Fruit fly (Drosophila melanogaster): ENCODE results near the gene CG3815.
A peak's percentile ranks its signal among the peaks of the same experiment; 100 is the strongest.

The CG3815 gene

DNA sequence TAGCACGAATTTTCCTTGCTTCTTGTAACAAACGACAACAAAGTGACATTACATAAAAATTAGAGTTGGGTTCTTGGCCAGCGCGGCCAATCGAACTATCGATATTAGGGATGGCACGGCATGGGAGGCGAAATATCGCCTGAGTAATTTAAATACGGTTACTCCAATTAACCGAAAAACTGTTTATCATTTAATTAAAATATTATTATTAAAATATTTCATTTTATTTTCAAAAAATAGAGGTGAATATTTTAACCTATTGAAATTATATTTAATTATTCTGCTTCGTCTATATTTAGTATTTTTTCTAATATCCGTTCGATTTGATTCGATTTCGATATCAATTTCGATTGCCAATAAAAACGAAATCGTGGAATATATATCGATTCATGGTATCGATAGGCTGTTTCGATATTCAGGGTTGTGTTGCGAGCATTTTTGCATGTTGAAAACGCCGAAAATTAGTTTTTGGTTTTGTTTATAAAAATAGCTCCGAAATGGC, 39.7 kb upstream of the CG3815 start, which contains the start of the genes Rbcn-3A and Spx (continued):
- TF ChIP-seq CG11902 (GFP tag; optimal IDR thresholded peaks at IDR 0.05) (no peak), CG8119 (GFP tag; IDR thresholded peaks at IDR 0.05) (no peak), CG4318 (GFP tag; optimal IDR thresholded peaks at IDR 0.05) (no peak), CG6276 (GFP tag; optimal IDR thresholded peaks at IDR 0.05) (no peak), CG6854 (GFP tag; optimal IDR thresholded peaks at IDR 0.05) (no peak), CG32006 (GFP tag; optimal IDR thresholded peaks at IDR 0.05) (no peak), cyc (GFP tag; optimal IDR thresholded peaks at IDR 0.05) (no peak), Eip75B (GFP tag; optimal IDR thresholded peaks at IDR 0.05) (no peak), svp (GFP tag) (no peak), achi (GFP tag; optimal IDR thresholded peaks at IDR 0.05) (peak; percentile 47), salr (GFP tag; optimal IDR thresholded peaks at IDR 0.05) (no peak), spab (GFP tag; optimal IDR thresholded peaks at IDR 0.05) (no peak), ss (GFP tag; optimal IDR thresholded peaks at IDR 0.05) (no peak), CG9139 (GFP tag; optimal IDR thresholded peaks at IDR 0.05) (no peak), Eip93F (GFP tag; optimal IDR thresholded peaks at IDR 0.05) (no peak), esn (GFP tag; optimal IDR thresholded peaks at IDR 0.05) (peak; percentile 42), CG31627 (GFP tag; optimal IDR thresholded peaks at IDR 0.05) (peak; percentile 3), CG34406 (GFP tag; optimal IDR thresholded peaks at IDR 0.05) (peak; percentile 10), CG3032 (tag; optimal IDR thresholded peaks at IDR 0.05) (peak; percentile 41), CG1621 (tag; optimal IDR thresholded peaks at IDR 0.05) (no peak), Ets96B (tag; optimal IDR thresholded peaks at IDR 0.05) (no peak), CG7368 (GFP tag; optimal IDR thresholded peaks at IDR 0.05) (no peak), CG6163 (GFP tag; IDR thresholded peaks at IDR 0.05) (no peak), CG15336 (GFP tag; IDR thresholded peaks at IDR 0.05) (no peak), dsx (GFP tag; optimal IDR thresholded peaks at IDR 0.05; ENCODE audit: poor library complexity, severe bottlenecking) (peak; percentile 45), CG10631 (GFP tag; optimal IDR thresholded peaks at IDR 0.05) (no peak)

DNA sequence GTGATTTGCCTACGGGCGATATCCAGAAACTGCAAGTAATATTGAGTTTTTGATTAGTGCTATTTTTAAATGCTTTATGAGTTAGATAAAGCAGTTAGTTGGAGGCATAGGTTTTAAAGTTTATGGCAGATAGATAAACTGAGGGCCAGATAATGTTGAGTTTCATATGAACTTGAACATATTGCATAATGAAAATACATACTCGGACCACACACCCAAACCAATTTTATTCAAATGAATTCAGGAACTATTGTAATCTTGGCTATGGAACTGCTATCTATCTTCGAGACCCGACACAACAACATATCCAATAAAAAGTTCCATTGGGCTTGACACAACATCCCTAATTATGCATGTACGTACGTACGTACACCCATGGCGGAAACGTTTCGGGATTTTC, 35.5 kb upstream of the CG3815 start:
- no peak for TF ChIP-seq CG11902 (GFP tag; optimal IDR thresholded peaks at IDR 0.05)
- no peak for TF ChIP-seq CG6854 (GFP tag; optimal IDR thresholded peaks at IDR 0.05)
- TF ChIP-seq CG1621 (tag; optimal IDR thresholded peaks at IDR 0.05): no peak
- no peak for TF ChIP-seq CG7368 (GFP tag; optimal IDR thresholded peaks at IDR 0.05)
- no peak for TF ChIP-seq svp (GFP tag)
- no peak for TF ChIP-seq CG8319 (GFP tag; optimal IDR thresholded peaks at IDR 0.05)
- no peak for TF ChIP-seq acj6 (GFP tag; optimal IDR thresholded peaks at IDR 0.05)
- TF ChIP-seq CG15336 (GFP tag; IDR thresholded peaks at IDR 0.05): no peak
- TF ChIP-seq dsx (GFP tag; optimal IDR thresholded peaks at IDR 0.05; ENCODE audit: poor library complexity, severe bottlenecking): no peak
- TF ChIP-seq Eip75B (GFP tag; optimal IDR thresholded peaks at IDR 0.05): no peak
- TF ChIP-seq eg (GFP tag; IDR thresholded peaks at IDR 0.05): no peak
- no peak for TF ChIP-seq fd59A (GFP tag; optimal IDR thresholded peaks at IDR 0.05)
- no peak for TF ChIP-seq Eip93F (GFP tag; optimal IDR thresholded peaks at IDR 0.05)

DNA sequence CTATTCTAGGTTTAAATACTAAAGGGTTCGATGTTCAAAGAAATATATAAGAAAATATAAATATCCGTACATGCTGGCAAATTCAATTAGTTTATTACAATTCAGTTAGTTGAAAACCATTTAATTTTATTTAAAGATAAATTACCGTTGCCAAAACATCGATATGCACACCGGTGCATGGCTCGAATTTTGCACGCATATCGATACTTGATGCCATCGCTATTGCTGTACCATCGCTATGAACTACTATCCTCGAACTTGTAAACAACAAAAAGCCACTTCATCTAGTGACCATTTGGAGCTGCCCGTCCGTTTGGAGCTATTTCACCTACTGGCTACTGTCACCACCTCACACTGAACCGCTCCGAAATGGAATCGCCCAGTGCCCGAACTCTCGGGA, 34.3 kb upstream of the CG3815 start, which contains the start of gene Josd:
Josd (plus strand) TSS at position 270 of the 400 bp plus-strand sequence.
- TF ChIP-seq CG6276 (GFP tag; optimal IDR thresholded peaks at IDR 0.05): no peak
- TF ChIP-seq net (GFP tag; optimal IDR thresholded peaks at IDR 0.05): no peak
- TF ChIP-seq Eip78C (GFP tag): peak; percentile 47
- no peak for TF ChIP-seq achi (GFP tag; optimal IDR thresholded peaks at IDR 0.05)
- TF ChIP-seq eg (GFP tag; IDR thresholded peaks at IDR 0.05): 0 out of 3 replicates have a peak, but pooled peaks have one; percentile 18
- peak; percentile 37 for TF ChIP-seq fkh (GFP tag; optimal IDR thresholded peaks at IDR 0.05)
- no peak for TF ChIP-seq CG8119 (GFP tag; IDR thresholded peaks at IDR 0.05)
- no peak for TF ChIP-seq CG8319 (GFP tag; optimal IDR thresholded peaks at IDR 0.05)
- TF ChIP-seq topi (GFP tag; optimal IDR thresholded peaks at IDR 0.05): peak; percentile 17
- TF ChIP-seq Ets96B (tag; optimal IDR thresholded peaks at IDR 0.05): no peak
- peak; percentile 30 for TF ChIP-seq esn (GFP tag; optimal IDR thresholded peaks at IDR 0.05)
- no peak for TF ChIP-seq vri (GFP tag; optimal IDR thresholded peaks at IDR 0.05)
- TF ChIP-seq acj6 (GFP tag; optimal IDR thresholded peaks at IDR 0.05): no peak
